Fruit fly (Drosophila melanogaster) S2 (cell line): Measurements from ENCODE around the gene Taf8.

Experiments
- CG8478 ChIP-seq: fragments of >200 bp; optimal IDR thresholded peaks from 2 replicates; lab custom pipeline; 2018
- CTCF ChIP-seq, 2 experiments: fragments of >200 bp; optimal IDR thresholded peaks; 2 replicates each; lab custom pipeline; 2018

dm6 chrX:18063144-18063772, 38.5 kb upstream of the Taf8 start, which contains the start of gene Sh:
- no peak for TF ChIP-seq CG8478 (lab: Kevin White, UChicago)
- no peak for TF ChIP-seq CTCF (optimal IDR thresholded peaks at IDR 0.05; lab: Kevin White, UChicago)
